Fruit fly (Drosophila melanogaster) whole organism, prepupa: Measurements from ENCODE around the gene CG12177.

Experiments
- CG10669 ChIP-seq: fragments of 200-800 bp; sonication (Bioruptor generic); optimal IDR thresholded peaks from 3 replicates; lab custom pipeline; 2018; ENCODE audit warnings: missing biosample characterization, mild to moderate bottlenecking, missing genetic modification characterization, moderate library complexity
- CG11294 ChIP-seq: fragments of 200-800 bp; sonication (Bioruptor generic); IDR thresholded peaks from 2 replicates; pipeline ENCODE4 v1.3.6; 2022; ENCODE audit warnings: missing biosample characterization, missing genetic modification characterization
- CG15336 ChIP-seq: fragments of 200-800 bp; sonication (Bioruptor generic); IDR thresholded peaks from 2 replicates; pipeline ENCODE4 v1.3.6; 2022; ENCODE audit warnings: missing biosample characterization, missing genetic modification characterization
- CG1621 ChIP-seq: fragments of 200-800 bp; sonication (Bioruptor generic); optimal IDR thresholded peaks from 3 replicates; lab custom pipeline; 2018; ENCODE audit warnings: missing biosample characterization, mild to moderate bottlenecking, missing genetic modification characterization
- CG16779 ChIP-seq: fragments of 200-800 bp; sonication (Bioruptor generic); optimal IDR thresholded peaks from 3 replicates; lab custom pipeline; 2017; ENCODE audit warnings: missing biosample characterization, mild to moderate bottlenecking, missing genetic modification characterization
- CG32006 ChIP-seq: fragments of 200-800 bp; sonication (Bioruptor generic); optimal IDR thresholded peaks from 3 replicates; lab custom pipeline; 2017; ENCODE audit warnings: missing biosample characterization, mild to moderate bottlenecking, missing genetic modification characterization
- CG34406 ChIP-seq: fragments of 200-800 bp; sonication (Bioruptor generic); optimal IDR thresholded peaks from 3 replicates; lab custom pipeline; 2016; ENCODE audit warnings: missing biosample characterization, missing genetic modification characterization
- CG4318 ChIP-seq: fragments of 200-800 bp; sonication (Bioruptor generic); optimal IDR thresholded peaks from 3 replicates; lab custom pipeline; 2017; ENCODE audit warnings: missing biosample characterization, mild to moderate bottlenecking, missing genetic modification characterization
- CG6163 ChIP-seq: fragments of 200-800 bp; sonication (Bioruptor generic); IDR thresholded peaks from 3 replicates; pipeline ENCODE4 v1.3.6; 2022; ENCODE audit warnings: missing biosample characterization, missing genetic modification characterization
- CG6276 ChIP-seq: fragments of 200-800 bp; sonication (Bioruptor generic); optimal IDR thresholded peaks from 2 replicates; lab custom pipeline; 2017; ENCODE audit warnings: missing biosample characterization, mild to moderate bottlenecking, missing genetic modification characterization
- CG6792 ChIP-seq: fragments of 200-800 bp; sonication (Bioruptor generic); optimal IDR thresholded peaks from 3 replicates; lab custom pipeline; 2016; ENCODE audit warnings: missing biosample characterization, missing genetic modification characterization
- CG6808 ChIP-seq: fragments of 200-800 bp; sonication (Bioruptor generic); optimal IDR thresholded peaks from 3 replicates; lab custom pipeline; 2017; ENCODE audit warnings: missing biosample characterization, missing genetic modification characterization, mild to moderate bottlenecking, moderate library complexity, missing genetic modification reagents
- CG6854 ChIP-seq: fragments of 200-800 bp; sonication (Bioruptor generic); optimal IDR thresholded peaks from 2 replicates; lab custom pipeline; 2017; ENCODE audit warnings: missing biosample characterization, mild to moderate bottlenecking, missing genetic modification characterization
- CG8119 ChIP-seq: fragments of 200-800 bp; sonication (Bioruptor generic); IDR thresholded peaks from 3 replicates; pipeline ENCODE4 v1.3.6; 2022; ENCODE audit warnings: missing biosample characterization, missing genetic modification characterization
- CG8319 ChIP-seq: fragments of 200-800 bp; sonication (Bioruptor generic); optimal IDR thresholded peaks from 3 replicates; lab custom pipeline; 2016; ENCODE audit warnings: missing biosample characterization, missing genetic modification characterization
- CG8632 ChIP-seq: fragments of 200-800 bp; sonication (Bioruptor generic); optimal IDR thresholded peaks from 3 replicates; lab custom pipeline; 2016; ENCODE audit warnings: missing biosample characterization, missing genetic modification characterization
- CG9139 ChIP-seq: fragments of 200-800 bp; sonication (Bioruptor generic); optimal IDR thresholded peaks from 3 replicates; lab custom pipeline; 2017; ENCODE audit warnings: missing biosample characterization, mild to moderate bottlenecking, missing genetic modification characterization
- Eip75B ChIP-seq: fragments of 200-800 bp; sonication (Bioruptor generic); optimal IDR thresholded peaks from 3 replicates; lab custom pipeline; 2016; ENCODE audit warnings: missing biosample characterization, missing genetic modification characterization
- Eip78C ChIP-seq: fragments of 200-800 bp; sonication (Bioruptor generic); peaks from one replicate; lab custom pipeline; 2016; ENCODE audit warnings: missing biosample characterization, missing genetic modification characterization
- Ets21C ChIP-seq: fragments of 200-800 bp; sonication (Bioruptor generic); optimal IDR thresholded peaks from 3 replicates; lab custom pipeline; 2016; ENCODE audit warnings: missing biosample characterization, missing genetic modification characterization
- Ets96B ChIP-seq: fragments of 200-800 bp; optimal IDR thresholded peaks from 2 replicates; lab custom pipeline; 2019; ENCODE audit warnings: missing biosample characterization, mild to moderate bottlenecking, missing genetic modification characterization, moderate library complexity
- Hr4 ChIP-seq: fragments of 200-800 bp; sonication (Bioruptor generic); optimal IDR thresholded peaks from 3 replicates; lab custom pipeline; 2016; ENCODE audit warnings: missing biosample characterization, missing genetic modification characterization
- Met ChIP-seq: fragments of 200-800 bp; sonication (Bioruptor generic); optimal IDR thresholded peaks from 3 replicates; lab custom pipeline; 2016; ENCODE audit warnings: missing biosample characterization, missing genetic modification characterization
- Sox102F ChIP-seq: fragments of 200-800 bp; sonication (Bioruptor generic); optimal IDR thresholded peaks from 2 replicates; lab custom pipeline; 2016; ENCODE audit warnings: missing biosample characterization, mild to moderate bottlenecking, missing genetic modification characterization
- achi ChIP-seq: fragments of 200-800 bp; sonication (Bioruptor generic); optimal IDR thresholded peaks from 3 replicates; lab custom pipeline; 2016; ENCODE audit warnings: missing biosample characterization, missing genetic modification characterization
- acj6 ChIP-seq: fragments of 200-800 bp; sonication (Bioruptor generic); optimal IDR thresholded peaks from 3 replicates; lab custom pipeline; 2016; ENCODE audit warnings: missing biosample characterization, missing genetic modification characterization
- cyc ChIP-seq: fragments of 200-800 bp; sonication (Bioruptor generic); optimal IDR thresholded peaks from 3 replicates; lab custom pipeline; 2016; ENCODE audit warnings: missing biosample characterization, missing genetic modification characterization
- dsx ChIP-seq: fragments of 200-800 bp; optimal IDR thresholded peaks from 3 replicates; lab custom pipeline; 2019; ENCODE audit warnings: missing biosample characterization, mild to moderate bottlenecking, missing genetic modification characterization, moderate library complexity; ENCODE audit not compliant: poor library complexity, severe bottlenecking
- eg ChIP-seq: fragments of 200-800 bp; sonication (Bioruptor generic); IDR thresholded peaks from 3 replicates; pipeline ENCODE4 v1.3.6; 2022; ENCODE audit warnings: missing biosample characterization, missing genetic modification characterization
- fd59A ChIP-seq: fragments of 200-800 bp; sonication (Bioruptor generic); optimal IDR thresholded peaks from 2 replicates; lab custom pipeline; 2017; ENCODE audit warnings: missing biosample characterization, mild to moderate bottlenecking, missing genetic modification characterization, missing genetic modification reagents
- fd85E ChIP-seq: fragments of 200-800 bp; sonication (Bioruptor generic); optimal IDR thresholded peaks from 3 replicates; lab custom pipeline; 2016; ENCODE audit warnings: missing biosample characterization, missing genetic modification characterization
- fkh ChIP-seq: fragments of 200-800 bp; sonication (Bioruptor generic); optimal IDR thresholded peaks from 3 replicates; lab custom pipeline; 2017; ENCODE audit warnings: missing biosample characterization, mild to moderate bottlenecking, missing genetic modification characterization, moderate library complexity
- pdm3 ChIP-seq: fragments of 200-800 bp; sonication (Bioruptor generic); optimal IDR thresholded peaks from 3 replicates; lab custom pipeline; 2016; ENCODE audit warnings: missing biosample characterization, missing genetic modification characterization
- salr ChIP-seq, 2 experiments: fragments of 200-800 bp; sonication (Bioruptor generic); optimal IDR thresholded peaks; 3 replicates each; lab custom pipeline; 2016 to 2018; ENCODE audit warnings: missing biosample characterization in 2 of 2, missing genetic modification characterization in 2 of 2, mild to moderate bottlenecking in 1 of 2
- spab ChIP-seq: fragments of 200-800 bp; sonication (Bioruptor generic); optimal IDR thresholded peaks from 2 replicates; lab custom pipeline; 2017; ENCODE audit warnings: missing biosample characterization, mild to moderate bottlenecking, missing genetic modification characterization, missing genetic modification reagents
- ss ChIP-seq, 2 experiments: fragments of 200-800 bp; sonication (Bioruptor generic); optimal IDR thresholded peaks; 2 replicates in 1 of 2; 3 replicates in 1 of 2; lab custom pipeline; 2017 to 2018; ENCODE audit warnings: mild to moderate bottlenecking in 2 of 2, missing biosample characterization in 2 of 2, missing genetic modification characterization in 2 of 2, moderate library complexity in 1 of 2
- svp ChIP-seq: fragments of 200-800 bp; sonication (Bioruptor generic); peaks from one replicate; lab custom pipeline; 2016; ENCODE audit warnings: missing biosample characterization, missing genetic modification characterization
- vri ChIP-seq: fragments of 200-800 bp; sonication (Bioruptor generic); optimal IDR thresholded peaks from 3 replicates; lab custom pipeline; 2016; ENCODE audit warnings: missing biosample characterization, mild to moderate bottlenecking, missing genetic modification characterization

Gene CG12177

DNA sequence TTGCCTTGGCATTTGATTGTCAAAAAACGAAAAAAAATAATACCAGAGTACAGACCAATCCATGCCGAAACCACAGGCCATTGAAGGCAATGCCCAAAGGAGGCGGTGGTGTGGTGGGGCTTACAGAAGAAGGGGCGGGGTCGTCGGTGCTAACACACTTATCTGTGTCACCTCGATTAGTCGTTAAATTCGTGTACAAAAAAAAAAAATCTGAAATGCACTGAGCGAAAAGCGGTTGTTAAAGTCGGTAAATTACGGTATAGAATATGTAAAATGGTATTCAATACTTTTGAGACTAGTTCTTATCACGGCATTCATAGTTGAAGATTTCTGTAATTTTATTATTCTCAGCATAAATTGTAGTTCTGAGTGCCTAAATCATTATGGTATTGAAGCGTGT lies 36.3 kb downstream of the CG12177 start (continued):
- no peak for TF ChIP-seq CG4318 (GFP tag; lab: Kevin White, UChicago)
- peak; percentile 62 for TF ChIP-seq CG34406 (GFP tag; lab: Kevin White, UChicago)
- peak; percentile 68 for TF ChIP-seq achi (GFP tag; lab: Kevin White, UChicago)
- TF ChIP-seq vri (GFP tag; lab: Kevin White, UChicago): peak; percentile 42
- TF ChIP-seq ss (GFP tag; optimal IDR thresholded peaks at IDR 0.05; lab: Kevin White, UChicago): peak in 1 of 2 experiments; percentile 23
- TF ChIP-seq CG8319 (GFP tag; lab: Kevin White, UChicago): peak; percentile 41
- TF ChIP-seq CG6276 (GFP tag; lab: Kevin White, UChicago): no peak
- peak; percentile 14 for TF ChIP-seq Ets96B
- TF ChIP-seq fkh (GFP tag; lab: Kevin White, UChicago): no peak
- peak; percentile 65 for TF ChIP-seq CG8632
- TF ChIP-seq pdm3: peak; percentile 75
- no peak for TF ChIP-seq Hr4 (GFP tag; lab: Kevin White, UChicago)
- TF ChIP-seq CG8119: peak; percentile 52; the same call in 2 of the 3 replicates
- peak; percentile 31 for TF ChIP-seq CG1621
- peak; percentile 61 for TF ChIP-seq CG10669 (GFP tag; lab: Kevin White, UChicago)
- no peak for TF ChIP-seq CG16779 (tag; lab: Kevin White, UChicago)
- TF ChIP-seq CG6854 (GFP tag; lab: Kevin White, UChicago): no peak
- TF ChIP-seq eg (GFP tag; lab: Robert Waterston, UW): peak; percentile 60; the same call in 2 of the 3 replicates
- TF ChIP-seq CG6808 (GFP tag; lab: Kevin White, UChicago): no peak
- TF ChIP-seq CG32006 (GFP tag; lab: Kevin White, UChicago): peak; percentile 5
- peak; percentile 69 for TF ChIP-seq svp (GFP tag; lab: Kevin White, UChicago)
- peak; percentile 19 for TF ChIP-seq spab
- peak; percentile 64 for TF ChIP-seq cyc (GFP tag; lab: Kevin White, UChicago)
- TF ChIP-seq fd85E (GFP tag; lab: Kevin White, UChicago): no peak
- peak; percentile 36 for TF ChIP-seq Ets21C (GFP tag; lab: Kevin White, UChicago)
- peak; percentile 45 for TF ChIP-seq fd59A (GFP tag; lab: Kevin White, UChicago)
- TF ChIP-seq CG15336 (GFP tag; lab: Robert Waterston, UW): peak; percentile 58
- TF ChIP-seq Sox102F (GFP tag; lab: Kevin White, UChicago): peak; percentile 65

DNA sequence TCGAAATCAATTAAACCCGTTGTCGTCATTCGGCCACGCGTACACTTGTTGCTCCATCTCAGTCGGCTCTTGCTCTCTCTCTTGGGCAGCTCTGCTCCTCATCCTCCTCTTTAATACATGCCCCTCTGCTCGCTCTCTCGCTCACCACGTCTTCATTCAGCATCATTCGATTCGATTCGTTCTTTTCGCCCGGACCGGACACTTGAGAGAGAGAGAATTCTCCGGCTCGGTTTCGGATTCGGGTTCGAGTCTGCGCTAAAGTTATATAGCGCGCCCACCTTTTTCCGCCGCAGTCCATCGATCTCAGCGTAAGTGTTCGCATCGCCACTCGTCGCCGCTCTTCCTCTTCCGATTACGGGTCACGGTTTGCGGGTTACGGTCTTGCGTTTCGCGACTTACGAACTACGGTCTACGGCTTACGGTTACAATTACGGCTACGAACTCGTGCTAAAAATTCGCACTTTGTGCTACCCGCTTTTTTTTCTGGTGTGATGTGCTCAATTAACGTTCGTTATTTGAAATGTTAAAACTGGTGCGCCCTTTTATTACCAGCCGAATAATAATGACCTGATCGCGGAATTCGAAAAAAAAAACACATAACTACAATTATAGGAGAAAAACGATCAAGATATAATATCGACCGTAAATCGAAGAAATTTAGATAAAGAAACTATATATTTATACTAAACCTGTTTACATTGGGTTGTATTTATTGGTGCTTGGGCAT lies 38.2 kb downstream of the CG12177 start:
- TF ChIP-seq CG15336 (GFP tag; lab: Robert Waterston, UW): peak; percentile 48
- TF ChIP-seq svp (GFP tag; lab: Kevin White, UChicago): peak; percentile 92
- no peak for TF ChIP-seq acj6 (GFP tag; lab: Kevin White, UChicago)
- TF ChIP-seq CG4318 (GFP tag; lab: Kevin White, UChicago): no peak
- TF ChIP-seq Met (GFP tag; lab: Kevin White, UChicago): no peak
- peak; percentile 8 for TF ChIP-seq dsx
- TF ChIP-seq CG11294: no peak
- TF ChIP-seq CG1621: peak; percentile 100
- no peak for TF ChIP-seq CG8632
- peak; percentile 59 for TF ChIP-seq CG6854 (GFP tag; lab: Kevin White, UChicago)
- peak; percentile 50; the same call in 1 of the 3 replicates for TF ChIP-seq eg (GFP tag; lab: Robert Waterston, UW)
- peak; percentile 80 for TF ChIP-seq Eip78C (GFP tag; lab: Kevin White, UChicago)
- peak; percentile 42 for TF ChIP-seq CG16779 (tag; lab: Kevin White, UChicago)
- TF ChIP-seq salr (GFP tag; optimal IDR thresholded peaks at IDR 0.05; lab: Kevin White, UChicago): peak in 1 of 2 experiments; percentile 32
- TF ChIP-seq ss (GFP tag; optimal IDR thresholded peaks at IDR 0.05; lab: Kevin White, UChicago): peak in 1 of 2 experiments; percentile 31
- no peak for TF ChIP-seq CG6276 (GFP tag; lab: Kevin White, UChicago)
- TF ChIP-seq fd59A (GFP tag; lab: Kevin White, UChicago): no peak
- TF ChIP-seq CG8119: no peak
- TF ChIP-seq CG34406 (GFP tag; lab: Kevin White, UChicago): peak; percentile 12
- no peak for TF ChIP-seq CG8319 (GFP tag; lab: Kevin White, UChicago)
- TF ChIP-seq CG6792 (GFP tag; lab: Kevin White, UChicago): no peak
- TF ChIP-seq vri (GFP tag; lab: Kevin White, UChicago): peak; percentile 45
- no peak for TF ChIP-seq achi (GFP tag; lab: Kevin White, UChicago)
- no peak for TF ChIP-seq Eip75B (GFP tag; lab: Kevin White, UChicago)
- peak; percentile 25 for TF ChIP-seq CG9139
- 0 out of 3 replicates have a peak, but pooled peaks have one; percentile 25 for TF ChIP-seq CG6163 (GFP tag; lab: Robert Waterston, UW)
- TF ChIP-seq, all 60 proteins: peak for 14
